Fruit fly (Drosophila melanogaster) whole organism, embryonic: ENCODE measurements around the gene UBL3.

ENCODE experiments used
- Bteb2 ChIP-seq: fragments of 200-800 bp; sonication (Bioruptor generic); optimal IDR thresholded peaks from 2 replicates; lab custom pipeline; 2016; ENCODE audit warnings: missing biosample characterization, missing genetic modification characterization
- CG10147 ChIP-seq: fragments of 200-800 bp; sonication (Bioruptor generic); optimal IDR thresholded peaks from 2 replicates; lab custom pipeline; 2019; ENCODE audit warnings: missing biosample characterization, mild to moderate bottlenecking, missing genetic modification characterization, moderate library complexity
- CG10565 ChIP-seq: fragments of 200-800 bp; sonication (Bioruptor generic); optimal IDR thresholded peaks from 3 replicates; lab custom pipeline; 2016; ENCODE audit warnings: missing biosample characterization, mild to moderate bottlenecking, missing genetic modification characterization
- CG10654 ChIP-seq: fragments of 200-800 bp; sonication (Bioruptor generic); optimal IDR thresholded peaks from 2 replicates; lab custom pipeline; 2016; ENCODE audit warnings: missing biosample characterization, missing genetic modification characterization
- CG11504 ChIP-seq: fragments of 200-800 bp; sonication (Bioruptor generic); optimal IDR thresholded peaks from 3 replicates; lab custom pipeline; 2019; ENCODE audit warnings: missing biosample characterization, mild to moderate bottlenecking, missing genetic modification characterization, moderate library complexity
- CG11560 ChIP-seq: fragments of 200-800 bp; sonication (Bioruptor generic); IDR thresholded peaks from 3 replicates; pipeline ENCODE4 v1.3.6; 2022; ENCODE audit warnings: missing biosample characterization, missing genetic modification characterization
- CG12071 ChIP-seq: fragments of 200-800 bp; sonication (Bioruptor generic); optimal IDR thresholded peaks from 3 replicates; lab custom pipeline; 2018; ENCODE audit warnings: missing biosample characterization, mild to moderate bottlenecking, missing genetic modification characterization
- CG12391 ChIP-seq: fragments of 200-800 bp; sonication (Bioruptor generic); optimal IDR thresholded peaks from 3 replicates; lab custom pipeline; 2018; ENCODE audit warnings: missing biosample characterization, mild to moderate bottlenecking, missing genetic modification characterization, moderate library complexity
- CG13123 ChIP-seq: fragments of 200-800 bp; sonication (Bioruptor generic); optimal IDR thresholded peaks from 2 replicates; lab custom pipeline; 2016; ENCODE audit warnings: missing biosample characterization, missing genetic modification characterization
- CG13287 ChIP-seq: fragments of 200-800 bp; sonication (Bioruptor generic); IDR thresholded peaks from 2 replicates; pipeline ENCODE4 v1.3.6; 2022; ENCODE audit warnings: missing biosample characterization, missing genetic modification characterization; ENCODE audit not compliant: partially characterized antibody
- CG1603 ChIP-seq: fragments of 200-800 bp; sonication (Bioruptor generic); optimal IDR thresholded peaks from 2 replicates; lab custom pipeline; 2019; ENCODE audit warnings: missing biosample characterization, mild to moderate bottlenecking, missing genetic modification characterization, moderate library complexity
- CG17186 ChIP-seq: fragments of 200-800 bp; sonication (Bioruptor generic); optimal IDR thresholded peaks from 3 replicates; lab custom pipeline; 2017; ENCODE audit warnings: missing biosample characterization, missing genetic modification reagents, missing genetic modification characterization
- CG17361 ChIP-seq: fragments of 200-800 bp; sonication (Bioruptor generic); IDR thresholded peaks from 3 replicates; pipeline ENCODE4 v1.3.6; 2022; ENCODE audit warnings: missing biosample characterization, missing genetic modification characterization
- CG2120 ChIP-seq: fragments of 200-800 bp; sonication (Bioruptor generic); optimal IDR thresholded peaks from 3 replicates; lab custom pipeline; 2016; ENCODE audit warnings: missing biosample characterization, missing genetic modification characterization
- CG2202 ChIP-seq: fragments of 200-800 bp; sonication (Bioruptor generic); optimal IDR thresholded peaks from 2 replicates; lab custom pipeline; 2018; ENCODE audit warnings: missing biosample characterization, mild to moderate bottlenecking, missing genetic modification characterization
- CG4820 ChIP-seq: fragments of 200-800 bp; sonication (Bioruptor generic); optimal IDR thresholded peaks from 3 replicates; lab custom pipeline; 2016; ENCODE audit warnings: missing biosample characterization, missing genetic modification characterization
- CG5953 ChIP-seq: fragments of 200-800 bp; sonication (Bioruptor generic); IDR thresholded peaks from 2 replicates; pipeline ENCODE4 v1.3.6; 2022; ENCODE audit warnings: missing biosample characterization, missing genetic modification characterization
- CG6272 ChIP-seq: fragments of 200-800 bp; sonication (Bioruptor generic); IDR thresholded peaks from 2 replicates; pipeline ENCODE4 v1.3.6; 2022; ENCODE audit warnings: missing biosample characterization, missing genetic modification characterization
- CG7357 ChIP-seq: fragments of 200-800 bp; sonication (Bioruptor generic); IDR thresholded peaks from 3 replicates; pipeline ENCODE4 v1.3.6; 2022; ENCODE audit warnings: missing biosample characterization, missing genetic modification characterization
- CG7372 ChIP-seq: fragments of 200-800 bp; sonication (Bioruptor generic); IDR thresholded peaks from 2 replicates; pipeline ENCODE4 v1.3.6; 2022; ENCODE audit warnings: missing biosample characterization, missing genetic modification characterization
- CG7928 ChIP-seq: fragments of 200-800 bp; sonication (Bioruptor generic); optimal IDR thresholded peaks from 2 replicates; lab custom pipeline; 2017; ENCODE audit warnings: missing biosample characterization, mild to moderate bottlenecking, missing genetic modification characterization
- CG7963 ChIP-seq: fragments of 200-800 bp; sonication (Bioruptor generic); IDR thresholded peaks from 3 replicates; pipeline ENCODE4 v1.3.6; 2022; ENCODE audit warnings: missing biosample characterization, missing genetic modification characterization; ENCODE audit not compliant: partially characterized antibody
- CG8944 ChIP-seq: fragments of 200-800 bp; sonication (Bioruptor generic); optimal IDR thresholded peaks from 3 replicates; lab custom pipeline; 2016; ENCODE audit warnings: missing biosample characterization, missing genetic modification characterization
- CG9932 ChIP-seq: fragments of 200-800 bp; sonication (Bioruptor generic); IDR thresholded peaks from 2 replicates; pipeline ENCODE4 v1.3.6; 2022; ENCODE audit warnings: missing biosample characterization, missing genetic modification characterization
- CoRest ChIP-seq: fragments of 200-800 bp; sonication (Bioruptor generic); optimal IDR thresholded peaks from 3 replicates; lab custom pipeline; 2018; ENCODE audit warnings: missing biosample characterization, mild to moderate bottlenecking, missing genetic modification characterization, moderate library complexity
- D19A ChIP-seq: fragments of 200-800 bp; optimal IDR thresholded peaks from 3 replicates; lab custom pipeline; 2019; ENCODE audit warnings: missing biosample characterization, mild to moderate bottlenecking, missing genetic modification characterization, moderate library complexity
- Hr78 ChIP-seq, 2 experiments: fragments of 200-800 bp in 1 of 2; fragments of >200 bp in 1 of 2; sonication (Bioruptor generic) in 1 of 2; optimal IDR thresholded peaks; 2 replicates each; lab custom pipeline; 2017 to 2019; ENCODE audit warnings: missing biosample characterization in 2 of 2, missing genetic modification characterization in 2 of 2, mild to moderate bottlenecking in 1 of 2, moderate library complexity in 1 of 2
- Myb ChIP-seq: fragments of 200-800 bp; sonication (Bioruptor generic); optimal IDR thresholded peaks from 2 replicates; lab custom pipeline; 2016; ENCODE audit warnings: missing biosample characterization, missing genetic modification characterization
- Neu2 ChIP-seq: fragments of 200-800 bp; sonication (Bioruptor generic); optimal IDR thresholded peaks from 3 replicates; lab custom pipeline; 2016; ENCODE audit warnings: missing biosample characterization, missing genetic modification characterization, borderline replicate concordance
- Nf-YC ChIP-seq: fragments of 200-800 bp; optimal IDR thresholded peaks from 3 replicates; lab custom pipeline; 2019; ENCODE audit warnings: missing biosample characterization, mild to moderate bottlenecking, missing genetic modification characterization, moderate library complexity
- PHDP ChIP-seq: fragments of 200-800 bp; sonication (Bioruptor generic); optimal IDR thresholded peaks from 3 replicates; lab custom pipeline; 2018; ENCODE audit warnings: missing biosample characterization, mild to moderate bottlenecking, missing genetic modification characterization, moderate library complexity
- Ptx1 ChIP-seq: fragments of 200-800 bp; sonication (Bioruptor generic); IDR thresholded peaks from 2 replicates; pipeline ENCODE4 v1.3.6; 2022; ENCODE audit warnings: missing biosample characterization, missing genetic modification characterization
- Side ChIP-seq: fragments of 200-800 bp; sonication (Bioruptor generic); optimal IDR thresholded peaks from 2 replicates; lab custom pipeline; 2016; ENCODE audit warnings: missing biosample characterization, missing genetic modification characterization
- bsh ChIP-seq, 2 experiments: fragments of 200-800 bp; sonication (Bioruptor generic); optimal IDR thresholded peaks; 2 replicates each; lab custom pipeline; 2017 to 2018; ENCODE audit warnings: mild to moderate bottlenecking in 2 of 2, missing biosample characterization in 2 of 2, missing genetic modification characterization in 2 of 2, moderate library complexity in 1 of 2
- cato ChIP-seq: fragments of 200-800 bp; sonication (Bioruptor generic); optimal IDR thresholded peaks from 2 replicates; lab custom pipeline; 2016; ENCODE audit warnings: missing biosample characterization, missing genetic modification characterization, borderline replicate concordance
- caup ChIP-seq: fragments of 200-800 bp; sonication (Bioruptor generic); optimal IDR thresholded peaks from 3 replicates; lab custom pipeline; 2017; ENCODE audit warnings: missing biosample characterization, mild to moderate bottlenecking, missing genetic modification characterization, moderate library complexity; ENCODE audit not compliant: severe bottlenecking
- croc ChIP-seq: fragments of 200-800 bp; sonication (Bioruptor generic); conservative IDR thresholded peaks from 3 replicates; pipeline ENCODE4 v1.3.6; 2022; ENCODE audit warnings: missing biosample characterization, missing genetic modification characterization
- gsb-n ChIP-seq: fragments of 200-800 bp; sonication (Bioruptor generic); optimal IDR thresholded peaks from 3 replicates; lab custom pipeline; 2018; ENCODE audit warnings: missing biosample characterization, mild to moderate bottlenecking, missing genetic modification characterization
- hbn ChIP-seq: fragments of 200-800 bp; sonication (Bioruptor generic); IDR thresholded peaks from 2 replicates; pipeline ENCODE4 v1.3.6; 2022; ENCODE audit warnings: missing biosample characterization, missing genetic modification characterization; ENCODE audit not compliant: partially characterized antibody
- jigr1 ChIP-seq: fragments of 200-800 bp; sonication (Bioruptor generic); IDR thresholded peaks from 3 replicates; pipeline ENCODE4 v1.3.6; 2022; ENCODE audit warnings: missing biosample characterization, missing genetic modification characterization
- nerfin-1 ChIP-seq: fragments of 200-800 bp; sonication (Bioruptor generic); optimal IDR thresholded peaks from 3 replicates; lab custom pipeline; 2019; ENCODE audit warnings: missing biosample characterization, mild to moderate bottlenecking, missing genetic modification characterization, moderate library complexity
- pb ChIP-seq: fragments of 200-800 bp; sonication (Bioruptor generic); optimal IDR thresholded peaks from 3 replicates; lab custom pipeline; 2016; ENCODE audit warnings: missing biosample characterization, missing genetic modification characterization
- pfk ChIP-seq: fragments of 200-800 bp; sonication (Bioruptor generic); optimal IDR thresholded peaks from 2 replicates; lab custom pipeline; 2018; ENCODE audit warnings: missing biosample characterization, mild to moderate bottlenecking, missing genetic modification characterization, moderate library complexity
- phol ChIP-seq: fragments of 200-800 bp; sonication (Bioruptor generic); optimal IDR thresholded peaks from 3 replicates; lab custom pipeline; 2018; ENCODE audit warnings: missing biosample characterization, mild to moderate bottlenecking, missing genetic modification characterization, moderate library complexity
- pita ChIP-seq: fragments of 200-800 bp; sonication (Bioruptor generic); optimal IDR thresholded peaks from 2 replicates; lab custom pipeline; 2017; ENCODE audit warnings: missing biosample characterization, mild to moderate bottlenecking, missing genetic modification characterization
- sens ChIP-seq: fragments of 200-800 bp; sonication (Bioruptor generic); peaks from one replicate; lab custom pipeline; 2016; ENCODE audit warnings: missing biosample characterization, missing genetic modification characterization
- sens-2 ChIP-seq: fragments of 200-800 bp; sonication (Bioruptor generic); IDR thresholded peaks from 2 replicates; pipeline ENCODE4 v1.3.6; 2022; ENCODE audit warnings: missing biosample characterization, missing genetic modification characterization
- vfl ChIP-seq: fragments of 200-800 bp; sonication (Bioruptor generic); optimal IDR thresholded peaks from 2 replicates; lab custom pipeline; 2016; ENCODE audit warnings: missing biosample characterization, missing genetic modification characterization
- wek ChIP-seq: fragments of 200-800 bp; sonication (Bioruptor generic); optimal IDR thresholded peaks from 3 replicates; lab custom pipeline; 2018; ENCODE audit warnings: missing biosample characterization, mild to moderate bottlenecking, missing genetic modification characterization, moderate library complexity

Gene UBL3

DNA sequence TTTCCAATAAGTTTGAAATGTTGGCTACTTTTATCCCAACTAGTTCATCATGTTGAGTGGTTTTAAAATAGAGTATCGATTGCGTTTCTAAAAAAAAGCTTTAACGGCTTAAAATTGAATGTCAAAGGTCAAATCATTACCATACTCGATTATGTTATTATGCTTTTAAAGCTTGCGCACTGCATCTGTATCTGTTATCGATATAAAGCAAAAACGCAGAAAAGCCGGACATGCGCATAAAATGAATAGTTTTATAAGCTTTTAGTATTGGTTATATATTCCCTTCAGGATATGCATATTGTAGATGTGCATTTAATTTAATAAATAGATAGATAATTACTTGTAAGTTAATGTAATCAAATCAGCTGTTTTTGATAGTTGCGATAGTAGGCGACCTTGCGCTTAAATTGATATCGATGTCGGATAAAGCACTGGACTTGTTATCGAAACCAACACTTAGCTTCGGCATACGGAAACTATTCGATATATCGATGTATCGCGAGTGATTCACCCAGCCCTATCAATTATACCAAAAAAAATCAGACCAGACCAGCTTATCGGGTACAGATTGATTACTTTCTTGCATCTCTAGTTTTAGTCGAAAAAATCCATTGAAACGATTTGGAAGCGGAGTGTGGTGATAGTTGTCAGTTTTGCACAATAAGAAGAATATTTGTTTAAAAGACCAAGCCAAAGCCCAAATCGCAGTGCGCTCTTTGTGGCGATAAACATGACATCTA is 38.8 kb upstream of the UBL3 start, which contains the start of gene shi (continued):
- TF ChIP-seq bsh (GFP tag; optimal IDR thresholded peaks at IDR 0.05; lab: Kevin White, UChicago) (no peak), CG7928 (GFP tag; lab: Kevin White, UChicago) (peak; percentile 83), Nf-YC (peak; percentile 42), phol (tag; lab: Kevin White, UChicago) (peak; percentile 44), CG17186 (GFP tag; lab: Kevin White, UChicago) (peak; percentile 80), CG13287 (peak; percentile 96), CG11560 (tag; lab: Robert Waterston, UW) (peak; percentile 95), CG10147 (GFP tag; lab: Kevin White, UChicago) (no peak), CG5953 (GFP tag; lab: Robert Waterston, UW) (no peak), CG7963 (peak; percentile 98), vfl (GFP tag; lab: Kevin White, UChicago) (no peak), pita (GFP tag; lab: Kevin White, UChicago) (no peak), CG9932 (GFP tag; lab: Robert Waterston, UW) (no peak), Hr78 (GFP tag; optimal IDR thresholded peaks at IDR 0.05; lab: Kevin White, UChicago) (peak in 1 of 2 experiments; percentile 100), CG1603 (peak; percentile 79), croc (no peak), CoRest (tag; lab: Kevin White, UChicago) (no peak), CG17361 (GFP tag; lab: Robert Waterston, UW) (peak; percentile 26; the same call in 1 of the 3 replicates), CG8944 (no peak), CG7357 (peak; percentile 51; the same call in 1 of the 3 replicates), pfk (GFP tag; lab: Kevin White, UChicago) (peak; percentile 67), cato (GFP tag; lab: Kevin White, UChicago) (no peak), CG10565 (no peak), D19A (tag; lab: Kevin White, UChicago) (no peak), CG13123 (no peak), Myb (GFP tag; lab: Kevin White, UChicago) (peak; percentile 55), nerfin-1 (tag; lab: Kevin White, UChicago) (no peak), CG2202 (tag; lab: Kevin White, UChicago) (no peak), Side (no peak), sens-2 (GFP tag; lab: Robert Waterston, UW) (no peak), PHDP (peak; percentile 11), CG10654 (GFP tag; lab: Kevin White, UChicago) (no peak), Bteb2 (GFP tag; lab: Kevin White, UChicago) (no peak), CG12071 (no peak), sens (GFP tag; lab: Kevin White, UChicago) (peak; percentile 88), Neu2 (GFP tag; lab: Kevin White, UChicago) (no peak), Ptx1 (GFP tag; lab: Robert Waterston, UW) (no peak), CG12391 (peak; percentile 50), CG11504 (no peak), wek (GFP tag; lab: Kevin White, UChicago) (no peak), CG7372 (GFP tag; lab: Robert Waterston, UW) (no peak), hbn (peak; percentile 96), CG6272 (no peak), CG2120 (GFP tag; lab: Kevin White, UChicago) (peak; percentile 48), jigr1 (no peak), CG4820 (GFP tag; lab: Kevin White, UChicago) (no peak), gsb-n (tag; lab: Kevin White, UChicago) (peak; percentile 15), pb (no peak), caup (GFP tag; lab: Kevin White, UChicago) (peak; percentile 51)
